Fruit fly (Drosophila melanogaster): ENCODE data around the gene CG10638.

dm6 chr3L:12505990-12506389, 4.9 kb upstream of the CG10638 start:
- TF ChIP-seq rn (GFP tag; IDR thresholded peaks at IDR 0.05) (no peak), CG32121 (GFP tag; IDR thresholded peaks at IDR 0.05) (no peak), fd96Ca (GFP tag; IDR thresholded peaks at IDR 0.05) (no peak), CG9948 (tag; optimal IDR thresholded peaks at IDR 0.05) (no peak), EcR (GFP tag; optimal IDR thresholded peaks at IDR 0.05) (no peak), CG14655 (GFP tag; optimal IDR thresholded peaks at IDR 0.05) (no peak), CG4496 (GFP tag; IDR thresholded peaks at IDR 0.05) (no peak), gl (tag; optimal IDR thresholded peaks at IDR 0.05) (no peak), CG34367 (tag; optimal IDR thresholded peaks at IDR 0.05) (no peak), CG12605 (GFP tag; IDR thresholded peaks at IDR 0.05) (no peak), CG15710 (tag; optimal IDR thresholded peaks at IDR 0.05) (no peak), Snoo (tag; optimal IDR thresholded peaks at IDR 0.05) (no peak), CG13204 (GFP tag; optimal IDR thresholded peaks at IDR 0.05) (no peak), D1 (tag; optimal IDR thresholded peaks at IDR 0.05) (no peak)

Data from whole organism, pupa.